Worm (Caenorhabditis elegans) whole organism, young adult: Measurements from ENCODE around the gene C31B8.1.

Source experiments
- B0261.1 ChIP-seq: sonication (generic microtip); optimal IDR thresholded peaks from 2 replicates; lab custom pipeline; 2016; ENCODE audit warnings: mild to moderate bottlenecking, missing genetic modification characterization, moderate library complexity, missing compliant biosample characterization
- C17E4.6 ChIP-seq: fragments of 200-800 bp; sonication (Bioruptor generic); IDR thresholded peaks from 2 replicates; pipeline ENCODE4 v1.3.6; 2022; ENCODE audit warnings: missing genetic modification reagents, missing genetic modification characterization, missing compliant biosample characterization
- F33H1.4 ChIP-seq: fragments of 200-800 bp; sonication (Bioruptor generic); IDR thresholded peaks from 2 replicates; pipeline ENCODE4 v1.3.6; 2022; ENCODE audit warnings: missing genetic modification reagents, missing genetic modification characterization, missing compliant biosample characterization
- F37B4.10 ChIP-seq: fragments of 200-800 bp; sonication (Bioruptor generic); IDR thresholded peaks from 2 replicates; pipeline ENCODE4 v1.3.6; 2022; ENCODE audit warnings: missing genetic modification characterization, missing compliant biosample characterization
- F52B5.7 ChIP-seq: sonication (generic microtip); optimal IDR thresholded peaks from 2 replicates; lab custom pipeline; 2016; ENCODE audit warnings: mild to moderate bottlenecking, missing genetic modification characterization, missing compliant biosample characterization
- F57C9.4 ChIP-seq: sonication (generic microtip); optimal IDR thresholded peaks from 2 replicates; lab custom pipeline; 2017; ENCODE audit warnings: mild to moderate bottlenecking, missing genetic modification characterization, missing compliant biosample characterization
- K11D2.4 ChIP-seq: fragments of 200-800 bp; sonication (Bioruptor generic); IDR thresholded peaks from 2 replicates; pipeline ENCODE4 v1.3.6; 2022; ENCODE audit warnings: missing genetic modification reagents, missing genetic modification characterization, missing compliant biosample characterization
- K12H6.12 ChIP-seq: fragments of 200-800 bp; sonication (Bioruptor generic); optimal IDR thresholded peaks from 2 replicates; lab custom pipeline; 2018; ENCODE audit warnings: mild to moderate bottlenecking, missing genetic modification characterization, missing compliant biosample characterization
- T07F8.4 ChIP-seq: sonication (generic microtip); optimal IDR thresholded peaks from 2 replicates; lab custom pipeline; 2016; ENCODE audit warnings: mild to moderate bottlenecking, missing genetic modification characterization, moderate library complexity, missing compliant biosample characterization
- Y53F4B.3 ChIP-seq: fragments of 200-800 bp; sonication (Bioruptor generic); IDR thresholded peaks from 2 replicates; pipeline ENCODE4 v1.3.6; 2022; ENCODE audit warnings: missing genetic modification reagents, missing genetic modification characterization, missing compliant biosample characterization
- Y53G8AR.9 ChIP-seq: fragments of 200-800 bp; sonication (Bioruptor generic); conservative IDR thresholded peaks from 2 replicates; pipeline ENCODE4 v1.3.6; 2022; ENCODE audit warnings: missing genetic modification reagents, missing genetic modification characterization, missing compliant biosample characterization
- Y56A3A.18 ChIP-seq: fragments of 200-800 bp; sonication (Bioruptor generic); IDR thresholded peaks from 2 replicates; pipeline ENCODE4 v1.3.6; 2022; ENCODE audit warnings: missing genetic modification reagents, missing genetic modification characterization, missing compliant biosample characterization
- Y67H2A.10 ChIP-seq: fragments of 200-800 bp; sonication (Bioruptor generic); conservative IDR thresholded peaks from 2 replicates; pipeline ENCODE4 v1.3.6; 2022; ENCODE audit warnings: missing genetic modification reagents, missing genetic modification characterization, missing compliant biosample characterization
- attf-6 ChIP-seq: fragments of 200-800 bp; sonication (Bioruptor generic); IDR thresholded peaks from 2 replicates; pipeline ENCODE4 v1.3.6; 2022; ENCODE audit warnings: missing genetic modification reagents, missing genetic modification characterization, missing compliant biosample characterization
- cebp-1 ChIP-seq, 2 experiments: fragments of 200-800 bp in 1 of 2; sonication (Bioruptor generic) in 1 of 2; sonication (generic microtip) in 1 of 2; IDR thresholded peaks in 1 of 2; optimal IDR thresholded peaks in 1 of 2; 2 replicates each; pipeline versions ENCODE4 v1.3.6 to Lab custom; 2017 to 2022; ENCODE audit warnings: missing compliant biosample characterization in 2 of 2, missing genetic modification characterization in 2 of 2, mild to moderate bottlenecking in 1 of 2, missing genetic modification reagents in 1 of 2, moderate library complexity in 1 of 2
- dox-1 ChIP-seq: fragments of 200-800 bp; sonication (Bioruptor generic); IDR thresholded peaks from 2 replicates; pipeline ENCODE4 v1.3.6; 2022; ENCODE audit warnings: missing genetic modification reagents, missing genetic modification characterization, missing compliant biosample characterization
- dpl-1 ChIP-seq: fragments of 150-350 bp; optimal IDR thresholded peaks from 2 replicates; lab custom pipeline; 2014; ENCODE audit warnings: missing biosample characterization, missing genetic modification reagents, missing genetic modification characterization
- egl-44 ChIP-seq: fragments of 200-800 bp; sonication (Bioruptor generic); IDR thresholded peaks from 2 replicates; pipeline ENCODE4 v1.3.6; 2022; ENCODE audit warnings: missing genetic modification reagents, missing genetic modification characterization, missing compliant biosample characterization
- hmg-1.2 ChIP-seq: fragments of 200-800 bp; sonication (Bioruptor generic); IDR thresholded peaks from 2 replicates; pipeline ENCODE4 v1.3.6; 2022; ENCODE audit warnings: missing genetic modification reagents, missing genetic modification characterization, missing compliant biosample characterization
- lin-54 ChIP-seq: fragments of 200-800 bp; sonication (Bioruptor generic); optimal IDR thresholded peaks from 2 replicates; lab custom pipeline; 2018; ENCODE audit warnings: mild to moderate bottlenecking, missing genetic modification characterization, missing compliant biosample characterization
- madf-3 ChIP-seq: fragments of 200-800 bp; sonication (Bioruptor generic); IDR thresholded peaks from 2 replicates; pipeline ENCODE4 v1.3.6; 2022; ENCODE audit warnings: missing genetic modification reagents, missing genetic modification characterization, missing compliant biosample characterization
- madf-6 ChIP-seq: fragments of 200-800 bp; sonication (Bioruptor generic); IDR thresholded peaks from 2 replicates; pipeline ENCODE4 v1.3.6; 2022; ENCODE audit warnings: missing genetic modification reagents, missing genetic modification characterization, missing compliant biosample characterization
- mel-28 ChIP-seq: sonication (generic microtip); optimal IDR thresholded peaks from 2 replicates; lab custom pipeline; 2016; ENCODE audit warnings: borderline replicate concordance, mild to moderate bottlenecking, missing genetic modification characterization, missing compliant biosample characterization
- nhr-27 ChIP-seq: fragments of 200-800 bp; sonication (Bioruptor generic); optimal IDR thresholded peaks from 2 replicates; lab custom pipeline; 2018; ENCODE audit warnings: mild to moderate bottlenecking, missing genetic modification characterization, moderate library complexity, missing compliant biosample characterization
- nhr-90 ChIP-seq: sonication (generic microtip); optimal IDR thresholded peaks from 2 replicates; lab custom pipeline; 2016; ENCODE audit warnings: missing genotype, mild to moderate bottlenecking, missing genetic modification characterization, missing compliant biosample characterization
- pha-4 ChIP-seq: fragments of 150-350 bp; sonication (generic microtip); optimal IDR thresholded peaks from 2 replicates; lab custom pipeline; 2014; ENCODE audit warnings: missing biosample characterization, missing genetic modification reagents, missing genetic modification characterization
- rec-8 ChIP-seq, 2 experiments: sonication (generic microtip); optimal IDR thresholded peaks; 2 replicates each; lab custom pipeline; 2016; ENCODE audit warnings: mild to moderate bottlenecking in 2 of 2, missing genetic modification characterization in 2 of 2, missing genetic modification reagents in 2 of 2, missing genotype in 2 of 2, missing biosample characterization in 1 of 2, missing compliant biosample characterization in 1 of 2, moderate library complexity in 1 of 2
- snpc-1.1 ChIP-seq: sonication (generic microtip); optimal IDR thresholded peaks from 2 replicates; lab custom pipeline; 2017; ENCODE audit warnings: missing genetic modification characterization, mild to moderate bottlenecking, missing compliant biosample characterization, antibody characterized with exemption, moderate library complexity, missing genotype, missing genetic modification reagents; ENCODE audit not compliant: insufficient read depth
- unc-130 ChIP-seq: sonication (generic microtip); optimal IDR thresholded peaks from 2 replicates; lab custom pipeline; 2016; ENCODE audit warnings: missing genetic modification reagents, missing genetic modification characterization, missing compliant biosample characterization
- ztf-18 ChIP-seq: sonication (generic microtip); optimal IDR thresholded peaks from 2 replicates; lab custom pipeline; 2016; ENCODE audit warnings: missing genotype, mild to moderate bottlenecking, missing genetic modification characterization, missing compliant biosample characterization

The C31B8.1 gene

DNA sequence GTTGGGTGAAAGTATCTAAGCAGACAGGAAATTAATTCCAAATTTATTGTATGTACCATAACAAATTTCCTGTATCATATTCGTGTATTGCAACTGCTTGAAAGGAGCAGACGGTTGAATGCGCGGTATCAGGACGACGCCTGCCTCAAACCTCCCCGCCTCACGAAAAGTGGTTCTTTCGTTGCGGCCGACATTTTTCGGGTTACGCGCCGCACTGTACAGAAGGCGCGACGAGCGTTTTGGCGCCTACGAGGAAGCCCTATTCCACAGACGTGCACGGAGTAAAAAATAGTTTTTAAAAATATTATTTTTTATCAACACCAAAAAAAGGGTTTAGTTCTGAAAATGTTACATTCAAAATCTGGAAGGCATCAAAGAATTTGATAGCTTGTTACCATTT, 11.2 kb upstream of the C31B8.1 start (continued):
- TF ChIP-seq B0261.1 (tag; lab: Kevin White, UChicago), result no peak
- TF ChIP-seq K11D2.4 (GFP tag; lab: Robert Waterston, UW), result no peak
- TF ChIP-seq snpc-1.1 (tag; lab: Kevin White, UChicago), result peak; percentile 86
- TF ChIP-seq Y53G8AR.9 (GFP tag; lab: Robert Waterston, UW), result no peak
- peak; percentile 60; the same call in 1 of the 2 replicates for TF ChIP-seq hmg-1.2 (GFP tag; lab: Robert Waterston, UW)
- TF ChIP-seq madf-3, result no peak

DNA sequence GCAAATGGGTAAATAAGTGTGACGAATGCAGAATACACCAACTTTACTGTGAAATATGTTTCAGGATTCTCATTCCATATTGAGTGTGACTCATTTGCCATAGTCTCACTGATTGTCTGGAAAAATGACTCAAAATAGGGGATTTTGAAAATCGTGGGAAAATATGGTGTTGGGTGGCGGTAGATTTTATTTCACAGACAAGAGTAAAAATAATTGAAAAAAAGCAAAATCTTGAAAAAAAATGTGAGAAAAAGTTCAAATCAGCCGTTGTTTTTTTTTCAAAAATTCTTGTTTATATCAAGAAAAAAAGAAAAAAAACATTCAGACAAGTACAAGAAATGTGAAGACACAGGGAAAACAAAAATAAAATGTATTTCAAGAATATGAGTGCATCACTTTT, 8.8 kb upstream of the C31B8.1 start, which contains the start of gene srh-38:
Gene srh-38 (minus strand): TSS at position 101 of the 400 bp plus-strand sequence.
- TF ChIP-seq egl-44 (GFP tag; lab: Robert Waterston, UW) (no peak), B0261.1 (tag; lab: Kevin White, UChicago) (no peak), unc-130 (no peak)

DNA sequence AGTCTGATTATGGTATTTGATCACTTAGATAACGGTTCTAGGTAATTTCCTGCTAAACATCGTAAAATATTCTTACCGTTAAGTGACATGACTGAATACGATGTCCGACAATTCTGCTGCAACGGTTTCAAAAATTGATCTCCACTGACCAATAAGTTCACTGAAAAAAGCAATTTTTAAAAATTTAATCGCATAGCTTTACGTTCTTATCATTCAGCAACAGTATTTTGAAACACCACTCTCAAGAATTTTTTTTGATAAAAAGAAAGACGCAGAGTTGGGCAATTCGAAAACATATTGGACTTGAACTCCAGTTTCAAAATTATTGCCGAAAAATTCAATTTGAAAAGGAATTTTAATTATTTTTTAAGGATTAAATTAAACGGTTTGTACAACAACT, 3.8 kb upstream of the C31B8.1 start, which contains the start of gene C31B8.12:
Gene C31B8.12 (minus strand): TSS at position 101 of the 400 bp plus-strand sequence.
- TF ChIP-seq mel-28 (tag; lab: Kevin White, UChicago) (no peak), K12H6.12 (no peak), rec-8 (tag; optimal IDR thresholded peaks at IDR 0.05; lab: Kevin White, UChicago) (no peak), lin-54 (GFP tag; lab: Kevin White, UChicago) (no peak), nhr-27 (no peak), unc-130 (no peak), F57C9.4 (no peak)

DNA sequence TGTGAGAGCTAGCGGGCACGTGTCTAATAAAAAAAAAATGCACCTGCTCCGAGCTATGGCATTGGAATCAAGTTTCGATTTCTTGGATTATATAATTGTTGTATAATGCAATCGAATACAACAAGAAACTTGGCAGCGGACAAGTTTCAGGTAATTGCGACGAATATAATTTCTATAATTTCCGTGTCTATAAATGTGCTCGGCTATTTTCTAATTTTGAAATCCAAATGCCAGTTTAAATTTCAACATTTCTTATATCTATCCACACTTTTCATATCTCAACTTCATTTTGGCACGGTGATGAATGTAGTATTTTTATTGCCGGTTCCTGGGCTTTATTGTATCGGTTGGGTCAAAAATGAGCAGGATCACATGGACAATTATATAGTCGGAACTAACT, 1.6 kb upstream of the C31B8.1 start, which contains the start of gene C31B8.16:
Gene C31B8.16 (plus strand): TSS at position 301 of the 400 bp plus-strand sequence.
- TF ChIP-seq F37B4.10 (GFP tag; lab: Robert Waterston, UW) (no peak), F33H1.4 (GFP tag; lab: Robert Waterston, UW) (no peak), Y67H2A.10 (no peak), ztf-18 (tag; lab: Kevin White, UChicago) (no peak), madf-6 (GFP tag; lab: Robert Waterston, UW) (no peak), Y56A3A.18 (GFP tag; lab: Robert Waterston, UW) (no peak), C17E4.6 (GFP tag; lab: Robert Waterston, UW) (no peak), nhr-90 (tag; lab: Kevin White, UChicago) (no peak), dpl-1 (GFP tag; lab: Kevin White, UChicago) (no peak), Y53F4B.3 (no peak), pha-4 (tag; lab: Kevin White, UChicago) (no peak)

DNA sequence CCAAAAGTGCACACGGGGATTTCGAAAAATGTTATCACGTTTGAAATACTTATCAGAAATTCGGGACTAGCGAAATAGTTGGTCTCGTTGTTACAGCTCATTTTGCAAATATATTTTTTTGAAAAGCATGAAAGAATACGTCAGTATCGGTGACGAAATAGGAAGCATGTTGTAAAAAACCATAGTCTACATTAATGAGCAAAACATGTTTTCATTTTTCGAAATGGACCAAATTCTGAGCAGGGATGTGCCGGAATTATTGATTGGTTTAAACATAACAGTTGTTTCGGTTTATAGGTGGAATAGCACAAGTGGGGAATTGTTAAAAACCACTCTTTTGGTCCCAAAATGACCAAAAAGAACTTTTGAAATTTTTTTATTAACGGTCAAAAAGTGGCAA, 2.7 kb downstream of the C31B8.1 start, which contains the start of gene srh-247:
Gene srh-247 (minus strand): TSS at position 101 of the 400 bp plus-strand sequence.
- no peak for TF ChIP-seq T07F8.4 (tag; lab: Kevin White, UChicago)
- no peak for TF ChIP-seq F52B5.7 (tag; lab: Kevin White, UChicago)
- no peak for TF ChIP-seq dox-1 (GFP tag; lab: Robert Waterston, UW)
- no peak for TF ChIP-seq cebp-1 (GFP tag; IDR thresholded peaks at IDR 0.05; lab: Robert Waterston, UW)
- no peak for TF ChIP-seq cebp-1 (tag; optimal IDR thresholded peaks at IDR 0.05; lab: Kevin White, UChicago)
- TF ChIP-seq attf-6 (GFP tag; lab: Robert Waterston, UW), result no peak
